Fruit fly (Drosophila melanogaster): Measurements from ENCODE around the gene shop.
A peak's percentile ranks its signal among the peaks of the same experiment; 100 is the strongest.

Gene shop

dm6 chrX:18863748-18864482 is 15.5 kb upstream of the shop start, which contains the start of the genes CG7326 and Dora:
CG7326 (minus strand) TSS chrX:18863776.
Dora (plus strand) TSS chrX:18863950.
- TF ChIP-seq CG8478 (optimal IDR thresholded peaks at IDR 0.05), result peak; percentile 82
- TF ChIP-seq psq (optimal IDR thresholded peaks at IDR 0.05), result no peak
- no peak for TF ChIP-seq pan (optimal IDR thresholded peaks at IDR 0.05)
- TF ChIP-seq usp (GFP tag; optimal IDR thresholded peaks at IDR 0.05), result no peak
- TF ChIP-seq Dll (optimal IDR thresholded peaks at IDR 0.05), result no peak
- TF ChIP-seq EcR (GFP tag; optimal IDR thresholded peaks at IDR 0.05), result no peak

- no peak for TF ChIP-seq EcR (GFP tag; optimal IDR thresholded peaks at IDR 0.05)
- no peak for TF ChIP-seq usp (GFP tag; optimal IDR thresholded peaks at IDR 0.05)
- TF ChIP-seq Dll (optimal IDR thresholded peaks at IDR 0.05), result no peak
- no peak for TF ChIP-seq pan (optimal IDR thresholded peaks at IDR 0.05)
- TF ChIP-seq psq (optimal IDR thresholded peaks at IDR 0.05), result no peak
- TF ChIP-seq CG8478 (optimal IDR thresholded peaks at IDR 0.05), result no peak
Observed at dm6 chrX:18860074-18860473, 11.7 kb upstream of the shop start, which contains the start of gene CG32544. CG32544 (plus strand) TSS chrX:18860284.

- TF ChIP-seq pan (optimal IDR thresholded peaks at IDR 0.05), result no peak
- TF ChIP-seq psq (optimal IDR thresholded peaks at IDR 0.05), result no peak
- TF ChIP-seq CG8478 (optimal IDR thresholded peaks at IDR 0.05), result no peak
- no peak for TF ChIP-seq Dll (optimal IDR thresholded peaks at IDR 0.05)
- no peak for TF ChIP-seq EcR (GFP tag; optimal IDR thresholded peaks at IDR 0.05)
- TF ChIP-seq usp (GFP tag; optimal IDR thresholded peaks at IDR 0.05), result no peak
Observed at dm6 chrX:18857916-18858315, 9.6 kb upstream of the shop start, which contains the start of gene Usp39. Usp39 (plus strand) TSS chrX:18858203.

- TF ChIP-seq CG8478 (optimal IDR thresholded peaks at IDR 0.05), result no peak
- TF ChIP-seq usp (GFP tag; optimal IDR thresholded peaks at IDR 0.05), result no peak
- no peak for TF ChIP-seq EcR (GFP tag; optimal IDR thresholded peaks at IDR 0.05)
- no peak for TF ChIP-seq Dll (optimal IDR thresholded peaks at IDR 0.05)
- TF ChIP-seq pan (optimal IDR thresholded peaks at IDR 0.05), result no peak
- TF ChIP-seq psq (optimal IDR thresholded peaks at IDR 0.05), result no peak
Observed at dm6 chrX:18857356-18857807, 9.0 kb upstream of the shop start, which contains the start of gene CG7322. CG7322 (minus strand) TSS chrX:18857757.

- no peak for TF ChIP-seq psq (optimal IDR thresholded peaks at IDR 0.05)
- TF ChIP-seq pan (optimal IDR thresholded peaks at IDR 0.05), result no peak
- TF ChIP-seq Dll (optimal IDR thresholded peaks at IDR 0.05), result no peak
- TF ChIP-seq usp (GFP tag; optimal IDR thresholded peaks at IDR 0.05), result no peak
Observed at dm6 chrX:18849022-18849368, 629 bp upstream of the shop start.

dm6 chrX:18843229-18844033 is 4.9 kb downstream of the shop start, which contains the start of gene htk:
htk (plus strand) TSS chrX:18843663.
- TF ChIP-seq pan (optimal IDR thresholded peaks at IDR 0.05) (no peak), EcR (GFP tag; optimal IDR thresholded peaks at IDR 0.05) (no peak), psq (optimal IDR thresholded peaks at IDR 0.05) (no peak), Dll (optimal IDR thresholded peaks at IDR 0.05) (no peak), CG8478 (optimal IDR thresholded peaks at IDR 0.05) (no peak), usp (GFP tag; optimal IDR thresholded peaks at IDR 0.05) (no peak)

- TF ChIP-seq usp (GFP tag; optimal IDR thresholded peaks at IDR 0.05), result no peak
- TF ChIP-seq EcR (GFP tag; optimal IDR thresholded peaks at IDR 0.05), result no peak
- no peak for TF ChIP-seq psq (optimal IDR thresholded peaks at IDR 0.05)
- no peak for TF ChIP-seq Dll (optimal IDR thresholded peaks at IDR 0.05)
- TF ChIP-seq pan (optimal IDR thresholded peaks at IDR 0.05), result no peak
- TF ChIP-seq CG8478 (optimal IDR thresholded peaks at IDR 0.05), result no peak
Observed at dm6 chrX:18838929-18839576, 9.3 kb downstream of the shop start.

- TF ChIP-seq CG8478 (optimal IDR thresholded peaks at IDR 0.05) (no peak), psq (optimal IDR thresholded peaks at IDR 0.05) (no peak), pan (optimal IDR thresholded peaks at IDR 0.05) (no peak), Dll (optimal IDR thresholded peaks at IDR 0.05) (no peak), EcR (GFP tag; optimal IDR thresholded peaks at IDR 0.05) (no peak), usp (GFP tag; optimal IDR thresholded peaks at IDR 0.05) (no peak)
Observed at dm6 chrX:18838470-18838869, 9.9 kb downstream of the shop start.

dm6 chrX:18837046-18837445 is 11.3 kb downstream of the shop start:
- TF ChIP-seq EcR (GFP tag; optimal IDR thresholded peaks at IDR 0.05) (no peak), usp (GFP tag; optimal IDR thresholded peaks at IDR 0.05) (no peak), Dll (optimal IDR thresholded peaks at IDR 0.05) (no peak), pan (optimal IDR thresholded peaks at IDR 0.05) (no peak), CG8478 (optimal IDR thresholded peaks at IDR 0.05) (no peak), psq (optimal IDR thresholded peaks at IDR 0.05) (no peak)

- TF ChIP-seq Dll (optimal IDR thresholded peaks at IDR 0.05) (no peak), pan (optimal IDR thresholded peaks at IDR 0.05) (no peak), CG8478 (optimal IDR thresholded peaks at IDR 0.05) (no peak), psq (optimal IDR thresholded peaks at IDR 0.05) (no peak), EcR (GFP tag; optimal IDR thresholded peaks at IDR 0.05) (no peak), usp (GFP tag; optimal IDR thresholded peaks at IDR 0.05) (no peak)
Observed at dm6 chrX:18836315-18836714, 12.1 kb downstream of the shop start.

dm6 chrX:18835500-18835899 is 12.9 kb downstream of the shop start:
- no peak for TF ChIP-seq Dll (optimal IDR thresholded peaks at IDR 0.05)
- TF ChIP-seq CG8478 (optimal IDR thresholded peaks at IDR 0.05), result no peak
- no peak for TF ChIP-seq pan (optimal IDR thresholded peaks at IDR 0.05)
- TF ChIP-seq psq (optimal IDR thresholded peaks at IDR 0.05), result no peak
- no peak for TF ChIP-seq EcR (GFP tag; optimal IDR thresholded peaks at IDR 0.05)
- no peak for TF ChIP-seq usp (GFP tag; optimal IDR thresholded peaks at IDR 0.05)

All from whole organism.